Fruit fly (Drosophila melanogaster) whole organism, embryonic: ENCODE results near the gene inaE.

ENCODE experiments used
- CG10366 ChIP-seq: fragments of 200-800 bp; sonication (Bioruptor generic); IDR thresholded peaks from 2 replicates; pipeline ENCODE4 v1.3.6; 2022; ENCODE audit warnings: missing biosample characterization, missing genetic modification characterization
- CG11247 ChIP-seq: fragments of 200-800 bp; sonication (Bioruptor generic); IDR thresholded peaks from 2 replicates; pipeline ENCODE4 v1.3.6; 2022; ENCODE audit warnings: missing biosample characterization, missing genetic modification characterization
- CG11695 ChIP-seq: fragments of 200-800 bp; sonication (Bioruptor generic); IDR thresholded peaks from 3 replicates; pipeline ENCODE4 v1.3.6; 2022; ENCODE audit warnings: missing biosample characterization, missing genetic modification characterization
- CG12104 ChIP-seq: fragments of 200-800 bp; sonication (Bioruptor generic); optimal IDR thresholded peaks from 3 replicates; lab custom pipeline; 2016; ENCODE audit warnings: missing biosample characterization, missing genetic modification characterization
- CG12942 ChIP-seq: fragments of 200-800 bp; sonication (Bioruptor generic); optimal IDR thresholded peaks from 3 replicates; lab custom pipeline; 2016; ENCODE audit warnings: missing biosample characterization, missing genetic modification characterization
- CG13287 ChIP-seq: fragments of 200-800 bp; sonication (Bioruptor generic); IDR thresholded peaks from 2 replicates; pipeline ENCODE4 v1.3.6; 2022; ENCODE audit warnings: missing biosample characterization, missing genetic modification characterization; ENCODE audit not compliant: partially characterized antibody
- CG13296 ChIP-seq: fragments of 200-800 bp; sonication (Bioruptor generic); optimal IDR thresholded peaks from 3 replicates; lab custom pipeline; 2018; ENCODE audit warnings: missing biosample characterization, mild to moderate bottlenecking, missing genetic modification characterization
- CG15269 ChIP-seq: fragments of 200-800 bp; sonication (Bioruptor generic); optimal IDR thresholded peaks from 2 replicates; lab custom pipeline; 2018; ENCODE audit warnings: missing biosample characterization, mild to moderate bottlenecking, missing genetic modification characterization, moderate library complexity
- CG15601 ChIP-seq: fragments of 200-800 bp; sonication (Bioruptor generic); optimal IDR thresholded peaks from 3 replicates; lab custom pipeline; 2019; ENCODE audit warnings: missing biosample characterization, mild to moderate bottlenecking, missing genetic modification characterization, moderate library complexity
- CG17612 ChIP-seq: fragments of 200-800 bp; sonication (Bioruptor generic); IDR thresholded peaks from 2 replicates; pipeline ENCODE4 v1.3.6; 2022; ENCODE audit warnings: missing biosample characterization, missing genetic modification characterization
- CG3065 ChIP-seq: fragments of 200-800 bp; sonication (Bioruptor generic); optimal IDR thresholded peaks from 2 replicates; lab custom pipeline; 2016; ENCODE audit warnings: missing biosample characterization, missing genetic modification characterization
- CG31365 ChIP-seq: fragments of 200-800 bp; sonication (Bioruptor generic); optimal IDR thresholded peaks from 2 replicates; lab custom pipeline; 2018; ENCODE audit warnings: missing biosample characterization, mild to moderate bottlenecking, missing genetic modification characterization
- CG32772 ChIP-seq: fragments of 200-800 bp; sonication (Bioruptor generic); IDR thresholded peaks from 2 replicates; pipeline ENCODE4 v1.3.6; 2022; ENCODE audit warnings: missing biosample characterization, missing genetic modification characterization
- CG3847 ChIP-seq: fragments of 200-800 bp; sonication (Bioruptor generic); IDR thresholded peaks from 2 replicates; pipeline ENCODE4 v1.3.6; 2022; ENCODE audit warnings: missing biosample characterization, missing genetic modification characterization
- CG43689 ChIP-seq: fragments of 200-800 bp; sonication (Bioruptor generic); IDR thresholded peaks from 2 replicates; pipeline ENCODE4 v1.3.6; 2022; ENCODE audit warnings: missing biosample characterization, missing genetic modification characterization
- CG8765 ChIP-seq: fragments of 200-800 bp; sonication (Bioruptor generic); IDR thresholded peaks from 2 replicates; pipeline ENCODE4 v1.3.6; 2022; ENCODE audit warnings: missing biosample characterization, missing genetic modification characterization
- CTCF ChIP-seq: fragments of 200-800 bp; sonication (Bioruptor generic); optimal IDR thresholded peaks from 2 replicates; lab custom pipeline; 2017; ENCODE audit warnings: missing biosample characterization, mild to moderate bottlenecking, missing genetic modification characterization, moderate library complexity
- D19B ChIP-seq: fragments of 200-800 bp; sonication (Bioruptor generic); optimal IDR thresholded peaks from 2 replicates; lab custom pipeline; 2017; ENCODE audit warnings: missing biosample characterization, mild to moderate bottlenecking, missing genetic modification characterization
- Dbx ChIP-seq: fragments of 200-800 bp; sonication (Bioruptor generic); IDR thresholded peaks from 3 replicates; pipeline ENCODE4 v1.3.6; 2022; ENCODE audit warnings: missing biosample characterization, missing genetic modification characterization
- Dek ChIP-seq: fragments of 200-800 bp; sonication (Bioruptor generic); optimal IDR thresholded peaks from 3 replicates; lab custom pipeline; 2019; ENCODE audit warnings: missing biosample characterization, mild to moderate bottlenecking, missing genetic modification characterization, moderate library complexity
- Dip3 ChIP-seq: fragments of 200-800 bp; sonication (Bioruptor generic); optimal IDR thresholded peaks from 3 replicates; lab custom pipeline; 2016; ENCODE audit warnings: missing biosample characterization, missing genetic modification characterization
- Elba2 ChIP-seq: fragments of 200-800 bp; sonication (Bioruptor generic); optimal IDR thresholded peaks from 3 replicates; lab custom pipeline; 2016; ENCODE audit warnings: missing biosample characterization, missing genetic modification characterization
- Gug ChIP-seq: fragments of 200-800 bp; sonication (Bioruptor generic); IDR thresholded peaks from 4 replicates; pipeline ENCODE4 v1.3.6; 2022; ENCODE audit warnings: missing biosample characterization, missing genetic modification characterization
- Hmr ChIP-seq: fragments of 200-800 bp; sonication (Bioruptor generic); optimal IDR thresholded peaks from 3 replicates; lab custom pipeline; 2017; ENCODE audit warnings: mild to moderate bottlenecking, missing biosample characterization, missing genetic modification reagents, missing genetic modification characterization
- Kr ChIP-seq: fragments of 200-800 bp; sonication (Bioruptor generic); optimal IDR thresholded peaks from 2 replicates; lab custom pipeline; 2017; ENCODE audit warnings: missing biosample characterization, mild to moderate bottlenecking, missing genetic modification characterization
- Mad ChIP-seq: fragments of 200-800 bp; sonication (Bioruptor generic); optimal IDR thresholded peaks from 2 replicates; lab custom pipeline; 2016; ENCODE audit warnings: missing biosample characterization, missing genetic modification characterization
- NC2α ChIP-seq: fragments of 200-800 bp; sonication (Bioruptor generic); optimal IDR thresholded peaks from 2 replicates; lab custom pipeline; 2016; ENCODE audit warnings: missing biosample characterization, missing genetic modification characterization
- Sox100B ChIP-seq: fragments of 200-800 bp; sonication (Bioruptor generic); optimal IDR thresholded peaks from 3 replicates; lab custom pipeline; 2018; ENCODE audit warnings: missing biosample characterization, mild to moderate bottlenecking, missing genetic modification characterization
- Sry-δ ChIP-seq: fragments of 200-800 bp; sonication (Bioruptor generic); optimal IDR thresholded peaks from 2 replicates; lab custom pipeline; 2016; ENCODE audit warnings: missing biosample characterization, missing genetic modification characterization
- abd-A ChIP-seq: fragments of 200-800 bp; sonication (Bioruptor generic); optimal IDR thresholded peaks from 3 replicates; lab custom pipeline; 2019; ENCODE audit warnings: missing biosample characterization, mild to moderate bottlenecking, missing genetic modification characterization, moderate library complexity
- bigmax ChIP-seq: fragments of 200-800 bp; sonication (Bioruptor generic); optimal IDR thresholded peaks from 2 replicates; lab custom pipeline; 2018; ENCODE audit warnings: missing biosample characterization, mild to moderate bottlenecking, missing genetic modification characterization
- bsh ChIP-seq, 2 experiments: fragments of 200-800 bp; sonication (Bioruptor generic); optimal IDR thresholded peaks; 2 replicates each; lab custom pipeline; 2017 to 2018; ENCODE audit warnings: mild to moderate bottlenecking in 2 of 2, missing biosample characterization in 2 of 2, missing genetic modification characterization in 2 of 2, moderate library complexity in 1 of 2
- cato ChIP-seq: fragments of 200-800 bp; sonication (Bioruptor generic); optimal IDR thresholded peaks from 2 replicates; lab custom pipeline; 2016; ENCODE audit warnings: missing biosample characterization, missing genetic modification characterization, borderline replicate concordance
- ci ChIP-seq: fragments of 200-800 bp; sonication (Bioruptor generic); IDR thresholded peaks from 3 replicates; pipeline ENCODE4 v1.3.6; 2022; ENCODE audit warnings: missing biosample characterization, missing genetic modification characterization
- corto ChIP-seq: fragments of 200-800 bp; sonication (Bioruptor generic); optimal IDR thresholded peaks from 2 replicates; lab custom pipeline; 2016; ENCODE audit warnings: missing biosample characterization, mild to moderate bottlenecking, missing genetic modification characterization, moderate library complexity
- dan ChIP-seq: fragments of 200-800 bp; sonication (Bioruptor generic); IDR thresholded peaks from 2 replicates; pipeline ENCODE4 v1.3.6; 2022; ENCODE audit warnings: missing biosample characterization, missing genetic modification characterization
- dm ChIP-seq: fragments of 200-800 bp; sonication (Bioruptor generic); optimal IDR thresholded peaks from 3 replicates; lab custom pipeline; 2016; ENCODE audit warnings: missing biosample characterization, missing genetic modification characterization
- ems ChIP-seq: fragments of 200-800 bp; sonication (Bioruptor generic); optimal IDR thresholded peaks from 3 replicates; lab custom pipeline; 2016; ENCODE audit warnings: missing biosample characterization, missing genetic modification characterization
- gcm2 ChIP-seq: fragments of 200-800 bp; sonication (Bioruptor generic); optimal IDR thresholded peaks from 2 replicates; lab custom pipeline; 2016; ENCODE audit warnings: missing biosample characterization, missing genetic modification characterization
- nau ChIP-seq: fragments of 200-800 bp; sonication (Bioruptor generic); optimal IDR thresholded peaks from 3 replicates; lab custom pipeline; 2017; ENCODE audit warnings: missing biosample characterization, mild to moderate bottlenecking, missing genetic modification characterization, missing genetic modification reagents
- nerfin-1 ChIP-seq: fragments of 200-800 bp; sonication (Bioruptor generic); optimal IDR thresholded peaks from 3 replicates; lab custom pipeline; 2019; ENCODE audit warnings: missing biosample characterization, mild to moderate bottlenecking, missing genetic modification characterization, moderate library complexity
- nmo ChIP-seq: fragments of 200-800 bp; sonication (Bioruptor generic); optimal IDR thresholded peaks from 2 replicates; lab custom pipeline; 2018; ENCODE audit warnings: missing biosample characterization, mild to moderate bottlenecking, missing genetic modification characterization, moderate library complexity
- nom ChIP-seq: fragments of 200-800 bp; sonication (Bioruptor generic); optimal IDR thresholded peaks from 2 replicates; lab custom pipeline; 2017; ENCODE audit warnings: missing biosample characterization, missing genetic modification characterization, mild to moderate bottlenecking, moderate library complexity, missing genetic modification reagents
- onecut ChIP-seq: fragments of 200-800 bp; sonication (Bioruptor generic); IDR thresholded peaks from 2 replicates; pipeline ENCODE4 v1.3.6; 2022; ENCODE audit warnings: missing biosample characterization, missing genetic modification characterization
- psq ChIP-seq: fragments of 200-800 bp; sonication (Bioruptor generic); optimal IDR thresholded peaks from 2 replicates; lab custom pipeline; 2017; ENCODE audit warnings: missing biosample characterization, missing genetic modification characterization
- ranshi ChIP-seq: fragments of 200-800 bp; sonication (Bioruptor generic); IDR thresholded peaks from 2 replicates; pipeline ENCODE4 v1.3.6; 2022; ENCODE audit warnings: missing biosample characterization, missing genetic modification characterization
- ro ChIP-seq: fragments of 200-800 bp; sonication (Bioruptor generic); IDR thresholded peaks from 2 replicates; pipeline ENCODE4 v1.3.6; 2022; ENCODE audit warnings: missing biosample characterization, missing genetic modification characterization
- sens ChIP-seq: fragments of 200-800 bp; sonication (Bioruptor generic); peaks from one replicate; lab custom pipeline; 2016; ENCODE audit warnings: missing biosample characterization, missing genetic modification characterization
- slbo ChIP-seq: fragments of 200-800 bp; sonication (Bioruptor generic); IDR thresholded peaks from 2 replicates; pipeline ENCODE4 v1.3.6; 2022; ENCODE audit warnings: missing biosample characterization, missing genetic modification characterization
- stc ChIP-seq: fragments of 200-800 bp; sonication (Bioruptor generic); IDR thresholded peaks from 2 replicates; pipeline ENCODE4 v1.3.6; 2022; ENCODE audit warnings: missing biosample characterization, missing genetic modification characterization
- sug ChIP-seq: fragments of 200-800 bp; optimal IDR thresholded peaks from 2 replicates; lab custom pipeline; 2019; ENCODE audit warnings: missing biosample characterization, mild to moderate bottlenecking, missing genetic modification characterization, moderate library complexity
- usp ChIP-seq: fragments of >200 bp; optimal IDR thresholded peaks from 2 replicates; lab custom pipeline; 2017; ENCODE audit warnings: missing biosample characterization, missing genetic modification characterization

inaE gene

dm6 chrX:13820310-13821038, 37.0 kb downstream of the inaE start (continued):
- TF ChIP-seq nau (GFP tag; lab: Kevin White, UChicago) (no peak), Dek (tag; lab: Kevin White, UChicago) (no peak), CG3065 (GFP tag; lab: Kevin White, UChicago) (no peak), CG15269 (tag; lab: Kevin White, UChicago) (peak; percentile 43), CG8765 (GFP tag; lab: Robert Waterston, UW) (no peak), CG32772 (GFP tag; lab: Robert Waterston, UW) (no peak), sens (GFP tag; lab: Kevin White, UChicago) (peak; percentile 85), Dbx (GFP tag; lab: Robert Waterston, UW) (no peak), Mad (GFP tag; lab: Kevin White, UChicago) (no peak), Gug (GFP tag; lab: Robert Waterston, UW) (no peak), CG11695 (GFP tag; lab: Robert Waterston, UW) (no peak), corto (GFP tag; lab: Kevin White, UChicago) (no peak), gcm2 (GFP tag; lab: Kevin White, UChicago) (no peak), Sry-δ (GFP tag; lab: Kevin White, UChicago) (no peak), sug (tag; lab: Kevin White, UChicago) (no peak), CG15601 (tag; lab: Kevin White, UChicago) (no peak), dan (GFP tag; lab: Robert Waterston, UW) (no peak), dm (GFP tag; lab: Kevin White, UChicago) (no peak), slbo (no peak), ro (no peak), CG12104 (GFP tag; lab: Kevin White, UChicago) (peak; percentile 33), usp (no peak), Dip3 (no peak), nerfin-1 (no peak), cato (GFP tag; lab: Kevin White, UChicago) (no peak), CG31365 (no peak), NC2α (GFP tag; lab: Kevin White, UChicago) (no peak), abd-A (no peak), CG13296 (GFP tag; lab: Kevin White, UChicago) (no peak), nmo (GFP tag; lab: Kevin White, UChicago) (peak; percentile 40), Sox100B (peak; percentile 15), Hmr (no peak), CG43689 (GFP tag; lab: Robert Waterston, UW) (no peak), ci (peak; percentile 67; the same call in 2 of the 3 replicates), ems (GFP tag; lab: Kevin White, UChicago) (no peak), CG11247 (GFP tag; lab: Robert Waterston, UW) (no peak), Elba2 (GFP tag; lab: Kevin White, UChicago) (no peak), CTCF (no peak), CG10366 (GFP tag; lab: Robert Waterston, UW) (no peak), psq (GFP tag; lab: Kevin White, UChicago) (no peak), onecut (GFP tag; lab: Robert Waterston, UW) (no peak), stc (no peak), CG3847 (GFP tag; lab: Robert Waterston, UW) (no peak), CG12942 (GFP tag; lab: Kevin White, UChicago) (no peak), bigmax (GFP tag; lab: Kevin White, UChicago) (no peak), CG17612 (GFP tag; lab: Robert Waterston, UW) (no peak), nom (GFP tag; lab: Kevin White, UChicago) (no peak), Kr (GFP tag; lab: Kevin White, UChicago) (no peak), ranshi (no peak), CG13287 (GFP tag; lab: Robert Waterston, UW) (no peak), bsh (GFP tag; optimal IDR thresholded peaks at IDR 0.05; lab: Kevin White, UChicago) (peak in 1 of 2 experiments; percentile 21), D19B (GFP tag; lab: Kevin White, UChicago) (no peak)
